Fruit fly (Drosophila melanogaster) whole organism, embryonic: ENCODE results near the gene CG43954.

Source experiments
- ATbp ChIP-seq: fragments of 200-800 bp; sonication (Bioruptor generic); optimal IDR thresholded peaks from 2 replicates; lab custom pipeline; 2017; ENCODE audit warnings: missing biosample characterization, mild to moderate bottlenecking, missing genetic modification characterization, missing genetic modification reagents
- CG10462 ChIP-seq: fragments of 200-800 bp; sonication (Bioruptor generic); optimal IDR thresholded peaks from 2 replicates; lab custom pipeline; 2016; ENCODE audit warnings: missing biosample characterization, missing genetic modification characterization
- CG11398 ChIP-seq: fragments of 200-800 bp; sonication (Bioruptor generic); optimal IDR thresholded peaks from 2 replicates; lab custom pipeline; 2016; ENCODE audit warnings: missing biosample characterization, missing genetic modification characterization
- CG11504 ChIP-seq: fragments of 200-800 bp; sonication (Bioruptor generic); optimal IDR thresholded peaks from 3 replicates; lab custom pipeline; 2019; ENCODE audit warnings: missing biosample characterization, mild to moderate bottlenecking, missing genetic modification characterization, moderate library complexity
- CG11696 ChIP-seq: fragments of 200-800 bp; sonication (Bioruptor generic); IDR thresholded peaks from 2 replicates; pipeline ENCODE4 v1.3.6; 2022; ENCODE audit warnings: missing biosample characterization, missing genetic modification characterization
- CG12236 ChIP-seq: fragments of 200-800 bp; sonication (Bioruptor generic); optimal IDR thresholded peaks from 2 replicates; lab custom pipeline; 2016; ENCODE audit warnings: missing biosample characterization, missing genetic modification characterization
- CG14050 ChIP-seq: fragments of 200-800 bp; sonication (Bioruptor generic); IDR thresholded peaks from 3 replicates; pipeline ENCODE4 v1.3.6; 2022; ENCODE audit warnings: missing biosample characterization, missing genetic modification characterization
- CG14441 ChIP-seq: fragments of 200-800 bp; sonication (Bioruptor generic); IDR thresholded peaks from 2 replicates; pipeline ENCODE4 v1.3.6; 2022; ENCODE audit warnings: missing biosample characterization, missing genetic modification characterization
- CG14667 ChIP-seq: fragments of 200-800 bp; sonication (Bioruptor generic); IDR thresholded peaks from 2 replicates; pipeline ENCODE4 v1.3.6; 2022; ENCODE audit warnings: missing biosample characterization, missing genetic modification characterization
- CG15011 ChIP-seq: fragments of 200-800 bp; sonication (Bioruptor generic); optimal IDR thresholded peaks from 3 replicates; lab custom pipeline; 2018; ENCODE audit warnings: missing biosample characterization, mild to moderate bottlenecking, missing genetic modification characterization
- CG15073 ChIP-seq: fragments of 200-800 bp; sonication (Bioruptor generic); optimal IDR thresholded peaks from 2 replicates; lab custom pipeline; 2016; ENCODE audit warnings: missing biosample characterization, missing genetic modification characterization
- CG15479 ChIP-seq: fragments of 200-800 bp; sonication (Bioruptor generic); optimal IDR thresholded peaks from 3 replicates; lab custom pipeline; 2019; ENCODE audit warnings: missing biosample characterization, mild to moderate bottlenecking, missing genetic modification characterization, moderate library complexity
- CG17912 ChIP-seq: fragments of 200-800 bp; sonication (Bioruptor generic); optimal IDR thresholded peaks from 2 replicates; lab custom pipeline; 2018; ENCODE audit warnings: missing biosample characterization, mild to moderate bottlenecking, missing genetic modification characterization
- CG1832 ChIP-seq: fragments of 200-800 bp; sonication (Bioruptor generic); optimal IDR thresholded peaks from 2 replicates; lab custom pipeline; 2017; ENCODE audit warnings: missing biosample characterization, mild to moderate bottlenecking, missing genetic modification characterization, inconsistent platforms
- CG18476 ChIP-seq: fragments of 200-800 bp; sonication (Bioruptor generic); optimal IDR thresholded peaks from 2 replicates; lab custom pipeline; 2016; ENCODE audit warnings: missing biosample characterization, mild to moderate bottlenecking, missing genetic modification characterization
- CG31365 ChIP-seq: fragments of 200-800 bp; sonication (Bioruptor generic); optimal IDR thresholded peaks from 2 replicates; lab custom pipeline; 2018; ENCODE audit warnings: missing biosample characterization, mild to moderate bottlenecking, missing genetic modification characterization
- CG6175 ChIP-seq: fragments of 200-800 bp; sonication (Bioruptor generic); IDR thresholded peaks from 3 replicates; pipeline ENCODE4 v1.3.6; 2022; ENCODE audit warnings: missing biosample characterization, missing genetic modification characterization
- CG6254 ChIP-seq: fragments of 200-800 bp; sonication (Bioruptor generic); optimal IDR thresholded peaks from 3 replicates; lab custom pipeline; 2017; ENCODE audit warnings: mild to moderate bottlenecking, missing biosample characterization, missing genetic modification reagents, missing genetic modification characterization
- D ChIP-seq, 2 experiments: fragments of 200-800 bp in 1 of 2; fragments of >200 bp in 1 of 2; sonication (Bioruptor generic) in 1 of 2; optimal IDR thresholded peaks; 2 replicates in 1 of 2; 3 replicates in 1 of 2; lab custom pipeline; 2017; ENCODE audit warnings: mild to moderate bottlenecking in 1 of 2, missing biosample characterization in 1 of 2, missing genetic modification characterization in 1 of 2, missing genetic modification reagents in 1 of 2
- D19B ChIP-seq: fragments of 200-800 bp; sonication (Bioruptor generic); optimal IDR thresholded peaks from 2 replicates; lab custom pipeline; 2017; ENCODE audit warnings: missing biosample characterization, mild to moderate bottlenecking, missing genetic modification characterization
- Dip3 ChIP-seq: fragments of 200-800 bp; sonication (Bioruptor generic); optimal IDR thresholded peaks from 3 replicates; lab custom pipeline; 2016; ENCODE audit warnings: missing biosample characterization, missing genetic modification characterization
- Dll ChIP-seq: fragments of 200-800 bp; sonication (Bioruptor generic); IDR thresholded peaks from 4 replicates; pipeline ENCODE4 v1.3.6; 2022; ENCODE audit warnings: missing biosample characterization, missing genetic modification characterization; ENCODE audit not compliant: partially characterized antibody
- H15 ChIP-seq: fragments of 200-800 bp; sonication (Bioruptor generic); IDR thresholded peaks from 3 replicates; pipeline ENCODE4 v1.3.6; 2022; ENCODE audit warnings: missing biosample characterization, missing genetic modification characterization
- HLH4C ChIP-seq: fragments of 200-800 bp; sonication (Bioruptor generic); IDR thresholded peaks from 3 replicates; pipeline ENCODE4 v1.3.6; 2022; ENCODE audit warnings: missing biosample characterization, missing genetic modification characterization; ENCODE audit not compliant: partially characterized antibody
- HmgD ChIP-seq: fragments of 200-800 bp; sonication (Bioruptor generic); optimal IDR thresholded peaks from 3 replicates; lab custom pipeline; 2016; ENCODE audit warnings: missing biosample characterization, missing genetic modification characterization
- Hr51 ChIP-seq, 2 experiments: fragments of 200-800 bp; sonication (Bioruptor generic); optimal IDR thresholded peaks; 2 replicates in 1 of 2; 3 replicates in 1 of 2; lab custom pipeline; 2016 to 2018; ENCODE audit warnings: missing biosample characterization in 2 of 2, missing genetic modification characterization in 2 of 2, mild to moderate bottlenecking in 1 of 2, moderate library complexity in 1 of 2
- Rfx ChIP-seq: fragments of 200-800 bp; sonication (Bioruptor generic); IDR thresholded peaks from 2 replicates; pipeline ENCODE4 v1.3.6; 2022; ENCODE audit warnings: missing biosample characterization, missing genetic modification characterization
- Sry-δ ChIP-seq: fragments of 200-800 bp; sonication (Bioruptor generic); optimal IDR thresholded peaks from 2 replicates; lab custom pipeline; 2016; ENCODE audit warnings: missing biosample characterization, missing genetic modification characterization
- crc ChIP-seq: fragments of 200-800 bp; sonication (Bioruptor generic); optimal IDR thresholded peaks from 2 replicates; lab custom pipeline; 2016; ENCODE audit warnings: missing biosample characterization, missing genetic modification characterization
- croc ChIP-seq: fragments of 200-800 bp; sonication (Bioruptor generic); conservative IDR thresholded peaks from 3 replicates; pipeline ENCODE4 v1.3.6; 2022; ENCODE audit warnings: missing biosample characterization, missing genetic modification characterization
- crol ChIP-seq: fragments of 200-800 bp; sonication (Bioruptor generic); IDR thresholded peaks from 2 replicates; pipeline ENCODE4 v1.3.6; 2022; ENCODE audit warnings: missing biosample characterization, missing genetic modification characterization
- crp ChIP-seq, 2 experiments: fragments of 200-800 bp; sonication (Bioruptor generic); optimal IDR thresholded peaks; 2 replicates in 1 of 2; 3 replicates in 1 of 2; lab custom pipeline; 2017; ENCODE audit warnings: missing biosample characterization in 2 of 2, missing genetic modification characterization in 2 of 2, mild to moderate bottlenecking in 1 of 2, moderate library complexity in 1 of 2
- cwo ChIP-seq: fragments of 200-800 bp; sonication (Bioruptor generic); optimal IDR thresholded peaks from 3 replicates; lab custom pipeline; 2017; ENCODE audit warnings: missing biosample characterization, missing genetic modification characterization, mild to moderate bottlenecking, moderate library complexity, missing genetic modification reagents
- ems ChIP-seq: fragments of 200-800 bp; sonication (Bioruptor generic); optimal IDR thresholded peaks from 3 replicates; lab custom pipeline; 2016; ENCODE audit warnings: missing biosample characterization, missing genetic modification characterization
- gfzf ChIP-seq: fragments of 200-800 bp; sonication (Bioruptor generic); optimal IDR thresholded peaks from 2 replicates; lab custom pipeline; 2016; ENCODE audit warnings: missing biosample characterization, mild to moderate bottlenecking, missing genetic modification characterization, moderate library complexity
- ham ChIP-seq: fragments of 200-800 bp; sonication (Bioruptor generic); IDR thresholded peaks from 2 replicates; pipeline ENCODE4 v1.3.6; 2022; ENCODE audit warnings: missing biosample characterization, missing genetic modification characterization
- her ChIP-seq: fragments of 200-800 bp; sonication (Bioruptor generic); optimal IDR thresholded peaks from 2 replicates; lab custom pipeline; 2016; ENCODE audit warnings: missing biosample characterization, missing genetic modification characterization
- mld ChIP-seq: fragments of 200-800 bp; sonication (Bioruptor generic); IDR thresholded peaks from 3 replicates; pipeline ENCODE4 v1.3.6; 2022; ENCODE audit warnings: missing biosample characterization, missing genetic modification characterization; ENCODE audit not compliant: partially characterized antibody
- nerfin-2 ChIP-seq: fragments of 200-800 bp; sonication (Bioruptor generic); IDR thresholded peaks from 2 replicates; pipeline ENCODE4 v1.3.6; 2022; ENCODE audit warnings: missing biosample characterization, missing genetic modification characterization; ENCODE audit not compliant: partially characterized antibody
- nom ChIP-seq: fragments of 200-800 bp; sonication (Bioruptor generic); optimal IDR thresholded peaks from 2 replicates; lab custom pipeline; 2017; ENCODE audit warnings: missing biosample characterization, missing genetic modification characterization, mild to moderate bottlenecking, moderate library complexity, missing genetic modification reagents
- phol ChIP-seq: fragments of 200-800 bp; sonication (Bioruptor generic); optimal IDR thresholded peaks from 3 replicates; lab custom pipeline; 2018; ENCODE audit warnings: missing biosample characterization, mild to moderate bottlenecking, missing genetic modification characterization, moderate library complexity
- row ChIP-seq: fragments of 200-800 bp; sonication (Bioruptor generic); IDR thresholded peaks from 3 replicates; pipeline ENCODE4 v1.3.6; 2022; ENCODE audit warnings: missing biosample characterization, missing genetic modification characterization
- salm ChIP-seq: fragments of 200-800 bp; sonication (Bioruptor generic); optimal IDR thresholded peaks from 2 replicates; lab custom pipeline; 2018; ENCODE audit warnings: missing biosample characterization, mild to moderate bottlenecking, missing genetic modification characterization
- sens ChIP-seq: fragments of 200-800 bp; sonication (Bioruptor generic); peaks from one replicate; lab custom pipeline; 2016; ENCODE audit warnings: missing biosample characterization, missing genetic modification characterization
- sima ChIP-seq: fragments of 200-800 bp; sonication (Bioruptor generic); optimal IDR thresholded peaks from 2 replicates; lab custom pipeline; 2016; ENCODE audit warnings: missing biosample characterization, missing genetic modification characterization
- tup ChIP-seq: fragments of 200-800 bp; sonication (Bioruptor generic); optimal IDR thresholded peaks from 2 replicates; lab custom pipeline; 2016; ENCODE audit warnings: missing biosample characterization, mild to moderate bottlenecking, missing genetic modification characterization, moderate library complexity
- z ChIP-seq: fragments of 200-800 bp; sonication (Bioruptor generic); IDR thresholded peaks from 3 replicates; pipeline ENCODE4 v1.3.6; 2022; ENCODE audit warnings: missing biosample characterization, missing genetic modification characterization
- zfh1 ChIP-seq: fragments of 200-800 bp; sonication (Bioruptor generic); IDR thresholded peaks from 3 replicates; pipeline ENCODE4 v1.3.6; 2022; ENCODE audit warnings: missing biosample characterization, missing genetic modification characterization

CG43954 gene

dm6 chr3L:16711430-16712228 is at the start of gene CG43954, which contains the start of the genes Lasp and Dab (continued):
- peak; percentile 56 for TF ChIP-seq nom
- peak; percentile 22; the same call in 1 of the 3 replicates for TF ChIP-seq row (GFP tag; lab: Robert Waterston, UW)
- no peak for TF ChIP-seq Dip3 (GFP tag; lab: Kevin White, UChicago)
- TF ChIP-seq croc (GFP tag; lab: Robert Waterston, UW), result no peak
- TF ChIP-seq Dll (GFP tag; lab: Robert Waterston, UW), result peak; percentile 71
- TF ChIP-seq salm (tag; lab: Kevin White, UChicago), result peak; percentile 14
- TF ChIP-seq ATbp (GFP tag; lab: Kevin White, UChicago), result no peak
- no peak for TF ChIP-seq crol (GFP tag; lab: Robert Waterston, UW)
- no peak for TF ChIP-seq tup (GFP tag; lab: Kevin White, UChicago)
- no peak for TF ChIP-seq CG14667 (GFP tag; lab: Robert Waterston, UW)
- TF ChIP-seq z (GFP tag; lab: Robert Waterston, UW), result peak; percentile 58; the same call in 2 of the 3 replicates
- TF ChIP-seq CG10462, result peak; percentile 4
- TF ChIP-seq CG15011, result no peak
- peak; percentile 12 to 24 for TF ChIP-seq Hr51 (GFP tag; optimal IDR thresholded peaks at IDR 0.05; lab: Kevin White, UChicago)
- peak; percentile 35 for TF ChIP-seq phol
- no peak for TF ChIP-seq CG11398 (GFP tag; lab: Kevin White, UChicago)
- TF ChIP-seq crc (GFP tag; lab: Kevin White, UChicago), result no peak
- TF ChIP-seq crp (GFP tag; optimal IDR thresholded peaks at IDR 0.05; lab: Kevin White, UChicago), result peak in 1 of 2 experiments; percentile 68
- no peak for TF ChIP-seq D (optimal IDR thresholded peaks at IDR 0.05; lab: Kevin White, UChicago)
- TF ChIP-seq D (GFP tag; optimal IDR thresholded peaks at IDR 0.05; lab: Kevin White, UChicago), result no peak
- TF ChIP-seq H15 (GFP tag; lab: Robert Waterston, UW), result no peak
- peak; percentile 47 for TF ChIP-seq CG11504
- peak; percentile 69 for TF ChIP-seq nerfin-2 (GFP tag; lab: Robert Waterston, UW)
- peak; percentile 2 for TF ChIP-seq cwo (GFP tag; lab: Kevin White, UChicago)
- TF ChIP-seq CG12236 (GFP tag; lab: Kevin White, UChicago), result no peak
- TF ChIP-seq zfh1, result peak; percentile 21; the same call in 1 of the 3 replicates
- no peak for TF ChIP-seq ham (GFP tag; lab: Robert Waterston, UW)
- no peak for TF ChIP-seq CG17912
- TF ChIP-seq CG15073 (GFP tag; lab: Kevin White, UChicago), result no peak
- TF ChIP-seq CG14441, result no peak
- TF ChIP-seq CG31365 (tag; lab: Kevin White, UChicago), result peak; percentile 32
- peak; percentile 87 for TF ChIP-seq CG15479
- peak; percentile 69 for TF ChIP-seq sens (GFP tag; lab: Kevin White, UChicago)
- TF ChIP-seq mld, result peak; percentile 22; the same call in 1 of the 3 replicates
- no peak for TF ChIP-seq D19B (GFP tag; lab: Kevin White, UChicago)
- TF ChIP-seq CG18476 (GFP tag; lab: Kevin White, UChicago), result no peak
- TF ChIP-seq CG6175, result no peak
- TF ChIP-seq CG1832 (GFP tag; lab: Kevin White, UChicago), result no peak
- TF ChIP-seq CG6254 (GFP tag; lab: Kevin White, UChicago), result peak; percentile 99
- TF ChIP-seq CG11696, result no peak
- TF ChIP-seq gfzf, result peak; percentile 95
- peak; percentile 49 for TF ChIP-seq Sry-δ (GFP tag; lab: Kevin White, UChicago)
- no peak for TF ChIP-seq HmgD (GFP tag; lab: Kevin White, UChicago)
- TF ChIP-seq ems (GFP tag; lab: Kevin White, UChicago), result no peak
- no peak for TF ChIP-seq sima (GFP tag; lab: Kevin White, UChicago)
- peak; percentile 57 for TF ChIP-seq Rfx
- TF ChIP-seq HLH4C (GFP tag; lab: Robert Waterston, UW), result peak; percentile 60; the same call in 1 of the 3 replicates
- TF ChIP-seq her (GFP tag; lab: Kevin White, UChicago), result peak; percentile 98
- no peak for TF ChIP-seq CG14050 (GFP tag; lab: Robert Waterston, UW)
